Worm (Caenorhabditis elegans) whole organism, L1 larva: ENCODE measurements around the gene trap-4.

Source experiments
- C04F5.9 ChIP-seq: sonication (generic microtip); optimal IDR thresholded peaks from 2 replicates; lab custom pipeline; 2016; ENCODE audit warnings: missing genetic modification characterization, missing compliant biosample characterization
- C34B4.2 ChIP-seq: sonication (generic microtip); optimal IDR thresholded peaks from 2 replicates; lab custom pipeline; 2017; ENCODE audit warnings: mild to moderate bottlenecking, missing genetic modification characterization, missing compliant biosample characterization
- F16B12.6 ChIP-seq: fragments of 150-350 bp; optimal IDR thresholded peaks from 2 replicates; lab custom pipeline; 2014; ENCODE audit warnings: missing biosample characterization, missing genetic modification characterization
- aha-1 ChIP-seq: fragments of 150-350 bp; optimal IDR thresholded peaks from 2 replicates; lab custom pipeline; 2014; ENCODE audit warnings: missing biosample characterization, missing genetic modification characterization
- alr-1 ChIP-seq: fragments of 200-800 bp; sonication (Bioruptor generic); optimal IDR thresholded peaks from 2 replicates; lab custom pipeline; 2018; ENCODE audit warnings: borderline replicate concordance, mild to moderate bottlenecking, missing genetic modification characterization, missing compliant biosample characterization
- aly-2 ChIP-seq: fragments of 150-350 bp; optimal IDR thresholded peaks from 2 replicates; lab custom pipeline; 2014; ENCODE audit warnings: missing biosample characterization, missing genetic modification characterization
- blmp-1 ChIP-seq: fragments of 150-350 bp; optimal IDR thresholded peaks from 2 replicates; lab custom pipeline; 2014; ENCODE audit warnings: missing biosample characterization, missing genetic modification characterization
- ceh-8 ChIP-seq: fragments of 200-800 bp; sonication (Bioruptor generic); optimal IDR thresholded peaks from 2 replicates; lab custom pipeline; 2018; ENCODE audit warnings: mild to moderate bottlenecking, missing genetic modification characterization, moderate library complexity, missing compliant biosample characterization
- ceh-82 ChIP-seq, 3 experiments: fragments of 150-350 bp in 1 of 3; sonication (generic microtip) in 2 of 3; optimal IDR thresholded peaks; 2 replicates each; lab custom pipeline; 2014 to 2017; ENCODE audit warnings: missing biosample characterization in 3 of 3, missing genetic modification characterization in 3 of 3
- ceh-88 ChIP-seq: fragments of 200-800 bp; sonication (Bioruptor generic); IDR thresholded peaks from 2 replicates; pipeline ENCODE4 v1.3.6; 2022; ENCODE audit warnings: missing genetic modification characterization, missing compliant biosample characterization
- ceh-90 ChIP-seq: sonication (generic microtip); optimal IDR thresholded peaks from 2 replicates; lab custom pipeline; 2016; ENCODE audit warnings: missing genetic modification characterization, missing compliant biosample characterization
- dpl-1 ChIP-seq, 3 experiments: fragments of 150-350 bp in 2 of 3; sonication (generic microtip) in 1 of 3; optimal IDR thresholded peaks; 2 replicates each; lab custom pipeline; 2014 to 2017; ENCODE audit warnings: missing biosample characterization in 3 of 3, missing genetic modification characterization in 3 of 3, missing genetic modification reagents in 3 of 3
- dsc-1 ChIP-seq: sonication (generic microtip); optimal IDR thresholded peaks from 2 replicates; lab custom pipeline; 2016; ENCODE audit warnings: mild to moderate bottlenecking, missing genetic modification characterization, missing compliant biosample characterization
- efl-1 ChIP-seq, 4 experiments: fragments of 150-350 bp; optimal IDR thresholded peaks in 3 of 4; peaks in 1 of 4; 1 replicate in 1 of 4; 2 replicates in 3 of 4; lab custom pipeline; 2014; ENCODE audit warnings: missing biosample characterization in 2 of 4, missing genetic modification characterization in 2 of 4, missing genetic modification reagents in 2 of 4
- efl-3 ChIP-seq: fragments of 200-800 bp; sonication (Bioruptor generic); optimal IDR thresholded peaks from 2 replicates; lab custom pipeline; 2018; ENCODE audit warnings: mild to moderate bottlenecking, missing genetic modification characterization, missing compliant biosample characterization
- grh-1 ChIP-seq: fragments of 200-800 bp; sonication (Bioruptor generic); IDR thresholded peaks from 2 replicates; pipeline ENCODE4 v1.3.6; 2022; ENCODE audit warnings: missing genetic modification reagents, missing genetic modification characterization, missing compliant biosample characterization
- isw-1 ChIP-seq: fragments of 200-800 bp; sonication (Bioruptor generic); IDR thresholded peaks from 2 replicates; pipeline ENCODE4 v1.3.6; 2022; ENCODE audit warnings: missing genetic modification characterization, missing compliant biosample characterization
- lin-14 ChIP-seq: fragments of 200-800 bp; sonication (Bioruptor generic); optimal IDR thresholded peaks from 2 replicates; lab custom pipeline; 2018; ENCODE audit warnings: mild to moderate bottlenecking, missing genetic modification characterization, moderate library complexity, missing compliant biosample characterization
- lin-35 ChIP-seq, 2 experiments: fragments of 150-350 bp; optimal IDR thresholded peaks; 2 replicates each; lab custom pipeline; 2014; ENCODE audit warnings: missing biosample characterization in 2 of 2, missing genetic modification characterization in 2 of 2, missing genetic modification reagents in 2 of 2
- lir-3 ChIP-seq: sonication (generic microtip); optimal IDR thresholded peaks from 2 replicates; lab custom pipeline; 2016; ENCODE audit warnings: mild to moderate bottlenecking, missing genetic modification characterization, moderate library complexity, missing compliant biosample characterization; ENCODE audit not compliant: poor library complexity
- lsy-2 ChIP-seq, 2 experiments: fragments of 150-350 bp; optimal IDR thresholded peaks; 2 replicates each; lab custom pipeline; 2014; ENCODE audit warnings: missing biosample characterization in 2 of 2, missing genetic modification characterization in 2 of 2
- mab-9 ChIP-seq: fragments of 200-800 bp; sonication (Bioruptor generic); IDR thresholded peaks from 2 replicates; pipeline ENCODE4 v1.3.6; 2022; ENCODE audit warnings: missing genetic modification reagents, missing genetic modification characterization, missing compliant biosample characterization
- mdl-1 ChIP-seq, 2 experiments: fragments of 150-350 bp; optimal IDR thresholded peaks; 2 replicates each; lab custom pipeline; 2014 to 2017; ENCODE audit warnings: missing biosample characterization in 2 of 2, missing genetic modification characterization in 2 of 2, inconsistent platforms in 1 of 2
- mep-1 ChIP-seq: fragments of 150-350 bp; optimal IDR thresholded peaks from 2 replicates; lab custom pipeline; 2014; ENCODE audit warnings: missing biosample characterization, missing genetic modification characterization
- nhr-19 ChIP-seq: fragments of 200-800 bp; sonication (Bioruptor generic); conservative IDR thresholded peaks from 2 replicates; pipeline ENCODE4 v1.3.6; 2022; ENCODE audit warnings: missing genetic modification characterization, missing compliant biosample characterization
- nhr-20 ChIP-seq: sonication (generic microtip); optimal IDR thresholded peaks from 2 replicates; lab custom pipeline; 2016; ENCODE audit warnings: mild to moderate bottlenecking, missing genetic modification characterization, missing compliant biosample characterization
- nhr-47 ChIP-seq: sonication (generic microtip); optimal IDR thresholded peaks from 2 replicates; lab custom pipeline; 2016; ENCODE audit warnings: mild to moderate bottlenecking, missing genetic modification characterization, moderate library complexity, missing compliant biosample characterization
- nhr-71 ChIP-seq: sonication (generic microtip); optimal IDR thresholded peaks from 2 replicates; lab custom pipeline; 2016; ENCODE audit warnings: mild to moderate bottlenecking, missing genetic modification characterization, moderate library complexity, missing compliant biosample characterization
- nhr-84 ChIP-seq: sonication (generic microtip); optimal IDR thresholded peaks from 2 replicates; lab custom pipeline; 2017; ENCODE audit warnings: missing biosample characterization, missing genetic modification characterization
- nhr-90 ChIP-seq: sonication (generic microtip); optimal IDR thresholded peaks from 2 replicates; lab custom pipeline; 2016; ENCODE audit warnings: mild to moderate bottlenecking, missing genetic modification characterization, missing compliant biosample characterization; ENCODE audit not compliant: poor library complexity
- pag-3 ChIP-seq: sonication (generic microtip); optimal IDR thresholded peaks from 2 replicates; lab custom pipeline; 2017; ENCODE audit warnings: missing genetic modification characterization, mild to moderate bottlenecking, missing compliant biosample characterization, antibody characterized with exemption, borderline replicate concordance; ENCODE audit not compliant: insufficient read depth
- pax-3 ChIP-seq: fragments of 200-800 bp; sonication (Bioruptor generic); optimal IDR thresholded peaks from 2 replicates; lab custom pipeline; 2018; ENCODE audit warnings: mild to moderate bottlenecking, missing genetic modification characterization, moderate library complexity, missing compliant biosample characterization
- rnt-1 ChIP-seq: sonication (generic microtip); optimal IDR thresholded peaks from 2 replicates; lab custom pipeline; 2016; ENCODE audit warnings: mild to moderate bottlenecking, missing genetic modification characterization, moderate library complexity, missing compliant biosample characterization
- snpc-4 ChIP-seq: fragments of 150-350 bp; optimal IDR thresholded peaks from 2 replicates; lab custom pipeline; 2014; ENCODE audit warnings: missing biosample characterization, missing genetic modification characterization
- snu-23 ChIP-seq: sonication (generic microtip); optimal IDR thresholded peaks from 2 replicates; lab custom pipeline; 2016; ENCODE audit warnings: missing genetic modification characterization, missing compliant biosample characterization
- sox-4 ChIP-seq: sonication (generic microtip); optimal IDR thresholded peaks from 2 replicates; lab custom pipeline; 2016; ENCODE audit warnings: missing genetic modification characterization, missing compliant biosample characterization
- swsn-7 ChIP-seq: sonication (generic microtip); optimal IDR thresholded peaks from 2 replicates; lab custom pipeline; 2016; ENCODE audit warnings: missing genetic modification characterization, missing compliant biosample characterization
- tbx-2 ChIP-seq: sonication (generic microtip); optimal IDR thresholded peaks from 2 replicates; lab custom pipeline; 2016; ENCODE audit warnings: missing genetic modification characterization, missing compliant biosample characterization
- unc-130 ChIP-seq: fragments of 150-350 bp; optimal IDR thresholded peaks from 2 replicates; lab custom pipeline; 2017; ENCODE audit warnings: missing biosample characterization, missing genetic modification characterization, inconsistent platforms
- unc-30 ChIP-seq: sonication (generic microtip); optimal IDR thresholded peaks from 2 replicates; lab custom pipeline; 2017; ENCODE audit warnings: missing biosample characterization, missing genetic modification characterization
- unc-86 ChIP-seq: sonication (generic microtip); optimal IDR thresholded peaks from 2 replicates; lab custom pipeline; 2016; ENCODE audit warnings: missing genetic modification characterization, missing compliant biosample characterization
- xbp-1 ChIP-seq: sonication (generic microtip); optimal IDR thresholded peaks from 2 replicates; lab custom pipeline; 2016; ENCODE audit warnings: missing genetic modification characterization, missing compliant biosample characterization
- zag-1 ChIP-seq: fragments of 150-350 bp; optimal IDR thresholded peaks from 2 replicates; lab custom pipeline; 2014; ENCODE audit warnings: missing biosample characterization, missing genetic modification characterization
- ztf-11 ChIP-seq, 2 experiments: sonication (generic microtip); optimal IDR thresholded peaks; 2 replicates each; lab custom pipeline; 2016 to 2017; ENCODE audit warnings: missing genetic modification characterization in 2 of 2, missing biosample characterization in 1 of 2, missing compliant biosample characterization in 1 of 2
- ztf-4 ChIP-seq: fragments of 150-350 bp; optimal IDR thresholded peaks from 2 replicates; lab custom pipeline; 2014; ENCODE audit warnings: missing biosample characterization, missing genetic modification characterization

The trap-4 gene

ce11 chrIII:11915666-11916065 lies 4.9 kb upstream of the trap-4 start, which contains the start of the genes ndab-1 and npp-16:
Gene ndab-1, minus strand, starts transcription at chrIII:11915712.
Gene npp-16, plus strand, starts transcription at chrIII:11915928.
- TF ChIP-seq ztf-11 (tag; optimal IDR thresholded peaks at IDR 0.05; lab: Kevin White, UChicago) (no peak), grh-1 (GFP tag; lab: Robert Waterston, UW) (no peak), ceh-90 (no peak), C34B4.2 (tag; lab: Kevin White, UChicago) (no peak), nhr-90 (tag; lab: Kevin White, UChicago) (peak; percentile 22), rnt-1 (tag; lab: Kevin White, UChicago) (peak; percentile 54), tbx-2 (peak; percentile 33), efl-1 (optimal IDR thresholded peaks at IDR 0.05; lab: Kevin White, UChicago) (peak; percentile 40 to 66), efl-1 (GFP tag; optimal IDR thresholded peaks at IDR 0.05 in 1 of 2; lab: Kevin White, UChicago) (peak; percentile 62 to 96), dpl-1 (GFP tag; optimal IDR thresholded peaks at IDR 0.05; lab: Kevin White, UChicago) (peak; percentile 31 to 63 (median 52)), F16B12.6 (peak; percentile 96), snpc-4 (peak; percentile 36), nhr-71 (no peak), unc-30 (tag; lab: Kevin White, UChicago) (no peak), xbp-1 (peak; percentile 28), mab-9 (no peak), aha-1 (tag; lab: Kevin White, UChicago) (no peak), isw-1 (GFP tag; lab: Robert Waterston, UW) (0 out of 2 replicates have a peak, but pooled peaks have one; percentile 13), blmp-1 (no peak), swsn-7 (tag; lab: Kevin White, UChicago) (peak; percentile 37), nhr-84 (tag; lab: Kevin White, UChicago) (peak; percentile 33), ceh-8 (peak; percentile 39), ztf-4 (tag; lab: Kevin White, UChicago) (no peak), mep-1 (tag; lab: Kevin White, UChicago) (peak; percentile 24), pax-3 (tag; lab: Kevin White, UChicago) (no peak), lin-14 (GFP tag; lab: Kevin White, UChicago) (no peak), lir-3 (tag; lab: Kevin White, UChicago) (no peak), mdl-1 (tag; optimal IDR thresholded peaks at IDR 0.05; lab: Kevin White, UChicago) (peak in 1 of 2 experiments; percentile 1), zag-1 (tag; lab: Kevin White, UChicago) (no peak), ceh-82 (tag; optimal IDR thresholded peaks at IDR 0.05; lab: Kevin White, UChicago) (peak in 2 of 3 experiments; percentile 17 to 38), pag-3 (tag; lab: Kevin White, UChicago) (no peak), nhr-47 (peak; percentile 51), C04F5.9 (tag; lab: Kevin White, UChicago) (peak; percentile 3), unc-130 (tag; lab: Kevin White, UChicago) (peak; percentile 75), unc-86 (tag; lab: Kevin White, UChicago) (peak; percentile 17), snu-23 (GFP tag; lab: Kevin White, UChicago) (peak; percentile 53), sox-4 (tag; lab: Kevin White, UChicago) (peak; percentile 16), dsc-1 (tag; lab: Kevin White, UChicago) (peak; percentile 47), efl-3 (GFP tag; lab: Kevin White, UChicago) (no peak), lsy-2 (tag; optimal IDR thresholded peaks at IDR 0.05; lab: Kevin White, UChicago) (peak; percentile 52), lin-35 (GFP tag; optimal IDR thresholded peaks at IDR 0.05; lab: Kevin White, UChicago) (peak; percentile 38 to 51), alr-1 (tag; lab: Kevin White, UChicago) (no peak), ceh-88 (no peak), nhr-20 (tag; lab: Kevin White, UChicago) (peak; percentile 35), aly-2 (tag; lab: Kevin White, UChicago) (no peak), nhr-19 (GFP tag; lab: Robert Waterston, UW) (peak; percentile 38; the same call in 1 of the 2 replicates)
- TF ChIP-seq, all 84 proteins: peak for 26
